Fruit fly (Drosophila melanogaster) whole organism, adult: ENCODE results near the gene CG42564.

Experiments
- CG11617 ChIP-seq: fragments of 200-800 bp; sonication (Bioruptor generic); optimal IDR thresholded peaks from 2 replicates; lab custom pipeline; 2017; ENCODE audit warnings: mild to moderate bottlenecking, missing biosample characterization, missing genetic modification reagents, missing genetic modification characterization
- CG12768 ChIP-seq: fragments of 200-800 bp; sonication (Bioruptor generic); optimal IDR thresholded peaks from 2 replicates; lab custom pipeline; 2017; ENCODE audit warnings: missing biosample characterization, missing genetic modification characterization, mild to moderate bottlenecking, moderate library complexity, missing genetic modification reagents
- CG14711 ChIP-seq: fragments of 200-800 bp; sonication (Bioruptor generic); optimal IDR thresholded peaks from 2 replicates; lab custom pipeline; 2018; ENCODE audit warnings: missing biosample characterization, mild to moderate bottlenecking, missing genetic modification characterization, moderate library complexity
- CG1620 ChIP-seq: fragments of 200-800 bp; sonication (Bioruptor generic); optimal IDR thresholded peaks from 2 replicates; lab custom pipeline; 2016; ENCODE audit warnings: missing biosample characterization, missing genetic modification characterization
- CG33017 ChIP-seq: fragments of 200-800 bp; sonication (Bioruptor generic); optimal IDR thresholded peaks from 2 replicates; lab custom pipeline; 2018; ENCODE audit warnings: missing biosample characterization, mild to moderate bottlenecking, missing genetic modification characterization, moderate library complexity
- CG5204 ChIP-seq: fragments of 200-800 bp; sonication (Bioruptor generic); optimal IDR thresholded peaks from 2 replicates; lab custom pipeline; 2016; ENCODE audit warnings: missing biosample characterization, missing genetic modification characterization
- Clk ChIP-seq: fragments of 200-800 bp; sonication (Bioruptor generic); optimal IDR thresholded peaks from 2 replicates; lab custom pipeline; 2017; ENCODE audit warnings: missing biosample characterization, missing genetic modification characterization
- Crg-1 ChIP-seq: fragments of 200-800 bp; sonication (Bioruptor generic); optimal IDR thresholded peaks from 2 replicates; lab custom pipeline; 2016; ENCODE audit warnings: missing biosample characterization, missing genetic modification characterization
- Hr96 ChIP-seq: fragments of 200-800 bp; sonication (Bioruptor generic); optimal IDR thresholded peaks from 2 replicates; lab custom pipeline; 2016; ENCODE audit warnings: missing biosample characterization, missing genetic modification characterization
- cnc ChIP-seq, 2 experiments: fragments of >200 bp; optimal IDR thresholded peaks; 2 replicates each; lab custom pipeline; 2017
- kay ChIP-seq: fragments of 200-800 bp; sonication (Bioruptor generic); peaks from one replicate; lab custom pipeline; 2016; ENCODE audit warnings: missing biosample characterization, missing genetic modification characterization, borderline replicate concordance
- pad ChIP-seq: fragments of 200-800 bp; sonication (Bioruptor generic); optimal IDR thresholded peaks from 3 replicates; lab custom pipeline; 2017; ENCODE audit warnings: missing biosample characterization, missing genetic modification characterization, mild to moderate bottlenecking, moderate library complexity, missing genetic modification reagents
- tj ChIP-seq: fragments of 200-800 bp; sonication (Bioruptor generic); optimal IDR thresholded peaks from 3 replicates; lab custom pipeline; 2017; ENCODE audit warnings: missing biosample characterization, mild to moderate bottlenecking, missing genetic modification characterization, moderate library complexity
- toe ChIP-seq: fragments of 200-800 bp; sonication (Bioruptor generic); optimal IDR thresholded peaks from 2 replicates; lab custom pipeline; 2016; ENCODE audit warnings: missing biosample characterization, missing genetic modification characterization

dm6 chr3R:6405239-6405638 is 31.0 kb downstream of the CG42564 start:
- TF ChIP-seq CG12768 (no peak), CG33017 (tag; lab: Kevin White, UChicago) (no peak), toe (GFP tag; lab: Kevin White, UChicago) (no peak), cnc (optimal IDR thresholded peaks at IDR 0.05; lab: Kevin White, UChicago) (no peak), CG14711 (tag; lab: Kevin White, UChicago) (no peak), Clk (no peak), pad (GFP tag; lab: Kevin White, UChicago) (no peak), tj (GFP tag; lab: Kevin White, UChicago) (no peak), CG1620 (no peak), Hr96 (GFP tag; lab: Kevin White, UChicago) (no peak), CG11617 (GFP tag; lab: Kevin White, UChicago) (no peak), Crg-1 (no peak), CG5204 (GFP tag; lab: Kevin White, UChicago) (no peak), kay (GFP tag; lab: Kevin White, UChicago) (no peak)
